Worm (Caenorhabditis elegans): ENCODE data around the gene W06B4.2.

The W06B4.2 gene

ce11 chrII:4468897-4469459 is 1.0 kb downstream of the W06B4.2 start:
- no peak for TF ChIP-seq ham-2 (GFP tag; optimal IDR thresholded peaks at IDR 0.05)
- TF ChIP-seq unc-62 (GFP tag; optimal IDR thresholded peaks at IDR 0.05): no peak
- TF ChIP-seq bed-3 (GFP tag; optimal IDR thresholded peaks at IDR 0.05): no peak
- no peak for TF ChIP-seq tbx-8 (GFP tag; optimal IDR thresholded peaks at IDR 0.05)
- TF ChIP-seq ceh-43 (GFP tag; optimal IDR thresholded peaks at IDR 0.05): no peak
- no peak for TF ChIP-seq nhr-28 (tag; optimal IDR thresholded peaks at IDR 0.05)

DNA sequence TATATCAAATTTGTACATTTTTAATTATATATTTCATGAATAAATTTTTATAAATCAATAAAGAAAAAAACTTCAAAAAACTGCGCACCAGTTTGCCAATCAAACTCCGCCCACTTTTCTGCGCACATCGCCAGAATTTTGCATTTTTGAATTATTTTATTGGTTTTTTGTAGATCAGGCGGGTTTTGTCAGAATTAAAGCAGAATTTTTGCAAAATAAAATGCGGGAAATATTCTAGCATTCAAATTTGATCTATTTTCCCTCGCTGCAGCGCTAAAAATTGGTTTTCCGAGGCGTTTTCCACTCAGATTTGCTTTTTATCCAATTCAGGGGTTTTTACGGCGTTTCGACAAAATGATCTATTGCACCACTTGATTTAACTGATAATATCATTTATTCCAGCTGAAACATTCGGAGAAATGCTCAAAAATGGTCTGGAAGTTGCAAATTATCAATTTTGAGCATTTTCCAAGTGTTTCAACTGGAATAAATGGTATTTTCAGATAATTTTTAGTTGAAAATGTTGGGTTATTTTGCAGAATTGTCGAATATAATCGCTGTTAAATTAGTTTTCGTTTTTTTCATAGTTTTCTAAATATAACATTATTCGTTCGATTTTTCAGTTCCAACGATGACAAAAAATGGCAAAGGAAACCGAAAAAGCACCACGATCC is 3.1 kb downstream of the W06B4.2 start, which contains the start of gene W06B4.1:
Gene W06B4.1 (plus strand): TSS at position 624 of the 674 bp plus-strand sequence.
- TF ChIP-seq sptf-1 (tag; optimal IDR thresholded peaks at IDR 0.05): no peak
- TF ChIP-seq ceh-83 (GFP tag; optimal IDR thresholded peaks at IDR 0.05): no peak
- no peak for TF ChIP-seq cnd-1 (tag; optimal IDR thresholded peaks at IDR 0.05)
- no peak for TF ChIP-seq elt-1 (tag; optimal IDR thresholded peaks at IDR 0.05; ENCODE audit: borderline replicate concordance, insufficient read depth)
- TF ChIP-seq nhr-2 (tag; optimal IDR thresholded peaks at IDR 0.05): no peak
- TF ChIP-seq lin-13 (tag; optimal IDR thresholded peaks at IDR 0.05): no peak
- TF ChIP-seq nhr-76 (tag; optimal IDR thresholded peaks at IDR 0.05): no peak
- TF ChIP-seq pha-4 (tag; optimal IDR thresholded peaks at IDR 0.05): no peak
- TF ChIP-seq unc-120 (tag; optimal IDR thresholded peaks at IDR 0.05; ENCODE audit: poor library complexity, severe bottlenecking): no peak
- no peak for TF ChIP-seq lsy-2 (tag; optimal IDR thresholded peaks at IDR 0.05)
- no peak for TF ChIP-seq snpc-4 (tag; optimal IDR thresholded peaks at IDR 0.05)
- TF ChIP-seq hlh-1 (tag; optimal IDR thresholded peaks at IDR 0.05): no peak
- no peak for TF ChIP-seq tbx-8 (GFP tag; optimal IDR thresholded peaks at IDR 0.05)
- no peak for TF ChIP-seq zip-8 (tag; optimal IDR thresholded peaks at IDR 0.05)
- TF ChIP-seq nhr-28 (tag; optimal IDR thresholded peaks at IDR 0.05): no peak
- TF ChIP-seq mep-1 (tag; optimal IDR thresholded peaks at IDR 0.05): no peak
- TF ChIP-seq blmp-1 (tag; optimal IDR thresholded peaks at IDR 0.05): no peak
- TF ChIP-seq bed-3 (GFP tag; optimal IDR thresholded peaks at IDR 0.05): no peak
- TF ChIP-seq sem-2 (GFP tag; optimal IDR thresholded peaks at IDR 0.05): no peak

ce11 chrII:4474005-4474655 is 6.2 kb downstream of the W06B4.2 start:
- TF ChIP-seq blmp-1 (tag; optimal IDR thresholded peaks at IDR 0.05) (no peak), tbx-8 (GFP tag; optimal IDR thresholded peaks at IDR 0.05) (no peak), ces-1 (GFP tag; optimal IDR thresholded peaks at IDR 0.05) (no peak), zip-8 (tag; optimal IDR thresholded peaks at IDR 0.05) (no peak), lsy-2 (tag; optimal IDR thresholded peaks at IDR 0.05) (no peak), mab-5 (tag; optimal IDR thresholded peaks at IDR 0.05) (no peak), sem-2 (GFP tag; optimal IDR thresholded peaks at IDR 0.05) (no peak), ceh-83 (GFP tag; optimal IDR thresholded peaks at IDR 0.05) (no peak), nhr-2 (tag; optimal IDR thresholded peaks at IDR 0.05) (no peak), drap-1 (GFP tag; optimal IDR thresholded peaks at IDR 0.05) (no peak), unc-62 (GFP tag; optimal IDR thresholded peaks at IDR 0.05) (no peak), ceh-39 (tag; optimal IDR thresholded peaks at IDR 0.05) (no peak), hlh-1 (tag; optimal IDR thresholded peaks at IDR 0.05) (no peak), mls-2 (tag; optimal IDR thresholded peaks at IDR 0.05) (no peak), pha-4 (tag; optimal IDR thresholded peaks at IDR 0.05) (no peak), nhr-237 (tag; optimal IDR thresholded peaks at IDR 0.05) (no peak), lin-13 (tag; optimal IDR thresholded peaks at IDR 0.05) (no peak)

- TF ChIP-seq ham-2 (GFP tag; optimal IDR thresholded peaks at IDR 0.05) (no peak), blmp-1 (tag; optimal IDR thresholded peaks at IDR 0.05) (no peak), flh-1 (GFP tag; optimal IDR thresholded peaks at IDR 0.05) (no peak), nhr-2 (tag; optimal IDR thresholded peaks at IDR 0.05) (no peak), snpc-4 (tag; optimal IDR thresholded peaks at IDR 0.05) (no peak), sem-2 (GFP tag; optimal IDR thresholded peaks at IDR 0.05) (no peak), elt-1 (tag; optimal IDR thresholded peaks at IDR 0.05; ENCODE audit: borderline replicate concordance, insufficient read depth) (no peak)
These were observed 10.3 kb downstream of the W06B4.2 start, which contains the start of gene T05C1.1 for ce11 chrII:4478303-4478702. TSS of gene T05C1.1 (plus strand) at chrII:4478603.

DNA sequence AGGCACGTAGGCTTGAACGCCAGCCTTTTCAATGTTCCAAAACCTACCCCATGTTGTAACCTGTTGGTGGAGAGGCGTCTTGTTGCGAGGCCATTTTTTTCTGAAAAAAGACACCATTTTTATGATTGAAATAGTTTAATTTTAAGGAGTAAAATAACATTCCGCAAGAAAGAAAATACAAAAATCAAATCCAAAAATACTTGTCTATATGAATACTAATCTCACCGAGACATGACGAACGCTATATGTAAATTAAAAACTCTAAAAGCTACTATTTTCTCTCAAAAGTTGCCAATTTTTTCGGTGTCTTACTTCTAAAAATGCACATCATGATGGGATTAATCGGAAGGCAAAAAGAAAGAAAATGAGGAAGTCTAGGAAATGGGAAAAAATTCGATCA is 14.1 kb downstream of the W06B4.2 start, which contains the start of gene T05C1.2:
Gene T05C1.2 (minus strand): TSS at position 101 of the 400 bp plus-strand sequence.
- TF ChIP-seq mab-5 (tag; optimal IDR thresholded peaks at IDR 0.05): no peak
- TF ChIP-seq ham-2 (GFP tag; optimal IDR thresholded peaks at IDR 0.05): no peak
- no peak for TF ChIP-seq tbx-8 (GFP tag; optimal IDR thresholded peaks at IDR 0.05)
- TF ChIP-seq nhr-2 (tag; optimal IDR thresholded peaks at IDR 0.05): no peak
- TF ChIP-seq bed-3 (GFP tag; optimal IDR thresholded peaks at IDR 0.05): no peak
- TF ChIP-seq unc-39 (tag; optimal IDR thresholded peaks at IDR 0.05): no peak
- TF ChIP-seq mls-2 (tag; optimal IDR thresholded peaks at IDR 0.05): no peak
- TF ChIP-seq nhr-237 (tag; optimal IDR thresholded peaks at IDR 0.05): no peak
- TF ChIP-seq lin-32 (GFP tag; optimal IDR thresholded peaks at IDR 0.05): no peak
- TF ChIP-seq nhr-28 (tag; optimal IDR thresholded peaks at IDR 0.05): no peak
- TF ChIP-seq drap-1 (GFP tag; optimal IDR thresholded peaks at IDR 0.05): no peak
